Worm (Caenorhabditis elegans): Measurements from ENCODE around the gene dop-3.

dop-3 gene

ce11 chrX:6601967-6602366, 32.4 kb upstream of the dop-3 start:
- TF ChIP-seq pha-4 (tag; optimal IDR thresholded peaks at IDR 0.05) (peak; percentile 12), skn-1 (tag; optimal IDR thresholded peaks at IDR 0.05) (no peak)

ce11 chrX:6598732-6599131, 29.2 kb upstream of the dop-3 start, which contains the start of gene hic-1:
TSS of gene hic-1 (minus strand) at chrX:6598832.
- TF ChIP-seq unc-62 (GFP tag; optimal IDR thresholded peaks at IDR 0.05) (no peak), jun-1 (tag; optimal IDR thresholded peaks at IDR 0.05) (no peak), ZK546.5 (tag; optimal IDR thresholded peaks at IDR 0.05) (no peak), pha-4 (tag; optimal IDR thresholded peaks at IDR 0.05) (no peak), nhr-67 (tag; optimal IDR thresholded peaks at IDR 0.05) (no peak), fkh-10 (GFP tag; optimal IDR thresholded peaks at IDR 0.05) (no peak), elt-1 (tag; optimal IDR thresholded peaks at IDR 0.05) (no peak), hmg-11 (tag; optimal IDR thresholded peaks at IDR 0.05) (no peak), unc-39 (tag; optimal IDR thresholded peaks at IDR 0.05) (no peak), eor-1 (tag; optimal IDR thresholded peaks at IDR 0.05) (no peak), nhr-237 (tag; optimal IDR thresholded peaks at IDR 0.05) (no peak), ztf-11 (tag; optimal IDR thresholded peaks at IDR 0.05) (no peak), ceh-16 (tag; optimal IDR thresholded peaks at IDR 0.05) (no peak), lsy-12 (tag; optimal IDR thresholded peaks at IDR 0.05) (no peak), pqm-1 (tag; optimal IDR thresholded peaks at IDR 0.05) (no peak), ama-1 (optimal IDR thresholded peaks at IDR 0.05) (no peak)

ce11 chrX:6597089-6597488, 27.6 kb upstream of the dop-3 start, which contains the start of gene ttr-6:
TSS of gene ttr-6 (minus strand) at chrX:6597121.
- no peak for TF ChIP-seq snpc-4 (tag; optimal IDR thresholded peaks at IDR 0.05)
- peak; percentile 47 for TF ChIP-seq egl-5 (tag; optimal IDR thresholded peaks at IDR 0.05)
- TF ChIP-seq pha-4 (tag; optimal IDR thresholded peaks at IDR 0.05): no peak

- TF ChIP-seq sea-2 (GFP tag; optimal IDR thresholded peaks at IDR 0.05): no peak
- no peak for TF ChIP-seq ceh-28 (tag; optimal IDR thresholded peaks at IDR 0.05)
- TF ChIP-seq pha-4 (tag; optimal IDR thresholded peaks at IDR 0.05): peak; percentile 74
- no peak for TF ChIP-seq fkh-10 (GFP tag; optimal IDR thresholded peaks at IDR 0.05)
- peak; percentile 40 for TF ChIP-seq nhr-43 (tag; optimal IDR thresholded peaks at IDR 0.05; ENCODE audit: poor library complexity, severe bottlenecking)
- TF ChIP-seq nhr-23 (tag; optimal IDR thresholded peaks at IDR 0.05): no peak
- TF ChIP-seq nfya-1 (tag; optimal IDR thresholded peaks at IDR 0.05; ENCODE audit: insufficient read depth): peak; percentile 50
- no peak for TF ChIP-seq jun-1 (tag; optimal IDR thresholded peaks at IDR 0.05)
- TF ChIP-seq nhr-77 (tag; optimal IDR thresholded peaks at IDR 0.05): no peak
- no peak for TF ChIP-seq unc-39 (tag; optimal IDR thresholded peaks at IDR 0.05)
- no peak for TF ChIP-seq ztf-4 (tag; optimal IDR thresholded peaks at IDR 0.05)
- peak; percentile 36 for TF ChIP-seq ztf-11 (tag; optimal IDR thresholded peaks at IDR 0.05)
- TF ChIP-seq mdl-1 (tag; optimal IDR thresholded peaks at IDR 0.05): no peak
- peak; percentile 20 for TF ChIP-seq pqm-1 (tag; optimal IDR thresholded peaks at IDR 0.05)
- TF ChIP-seq unc-62 (GFP tag; optimal IDR thresholded peaks at IDR 0.05): peak; percentile 16
- peak; percentile 18 for TF ChIP-seq lsy-12 (tag; optimal IDR thresholded peaks at IDR 0.05)
- TF ChIP-seq hmg-11 (tag; optimal IDR thresholded peaks at IDR 0.05): peak; percentile 93
- TF ChIP-seq nhr-237 (tag; optimal IDR thresholded peaks at IDR 0.05): no peak
- no peak for TF ChIP-seq fkh-2 (tag; optimal IDR thresholded peaks at IDR 0.05)
- TF ChIP-seq lin-39 (tag; optimal IDR thresholded peaks at IDR 0.05): peak; percentile 37
- peak; percentile 29 for TF ChIP-seq nhr-11 (tag; optimal IDR thresholded peaks at IDR 0.05)
- TF ChIP-seq nhr-25 (tag; optimal IDR thresholded peaks at IDR 0.05): no peak
- no peak for TF ChIP-seq nhr-28 (tag; optimal IDR thresholded peaks at IDR 0.05)
- TF ChIP-seq eor-1 (tag; optimal IDR thresholded peaks at IDR 0.05): peak in 1 of 2 experiments; percentile 64
- TF ChIP-seq ceh-16 (tag; optimal IDR thresholded peaks at IDR 0.05): no peak
- TF ChIP-seq tbx-2 (tag; optimal IDR thresholded peaks at IDR 0.05): peak; percentile 58
- no peak for TF ChIP-seq daf-12 (tag; optimal IDR thresholded peaks at IDR 0.05)
- TF ChIP-seq R02D3.7 (tag; optimal IDR thresholded peaks at IDR 0.05): peak; percentile 49
- peak; percentile 35 for TF ChIP-seq elt-2 (tag; optimal IDR thresholded peaks at IDR 0.05)
- no peak for TF ChIP-seq skn-1 (tag; optimal IDR thresholded peaks at IDR 0.05)
These were observed 23.8 kb upstream of the dop-3 start for ce11 chrX:6593178-6593786.

All from whole organism, L3 larva.